Fruit fly (Drosophila melanogaster) whole organism, prepupa: ENCODE measurements around the gene CalpC.
A peak's percentile ranks its signal among the peaks of the same experiment; 100 is the strongest.

Experiments used
- CG11294 ChIP-seq: fragments of 200-800 bp; sonication (Bioruptor generic); IDR thresholded peaks from 2 replicates; pipeline ENCODE4 v1.3.6; 2022; ENCODE audit warnings: missing biosample characterization, missing genetic modification characterization
- CG16779 ChIP-seq: fragments of 200-800 bp; sonication (Bioruptor generic); optimal IDR thresholded peaks from 3 replicates; lab custom pipeline; 2017; ENCODE audit warnings: missing biosample characterization, mild to moderate bottlenecking, missing genetic modification characterization
- CG3919 ChIP-seq: fragments of 200-800 bp; sonication (Bioruptor generic); optimal IDR thresholded peaks from 3 replicates; lab custom pipeline; 2016; ENCODE audit warnings: missing biosample characterization, missing genetic modification characterization
- CG6808 ChIP-seq: fragments of 200-800 bp; sonication (Bioruptor generic); optimal IDR thresholded peaks from 3 replicates; lab custom pipeline; 2017; ENCODE audit warnings: missing biosample characterization, missing genetic modification characterization, mild to moderate bottlenecking, moderate library complexity, missing genetic modification reagents
- CG6854 ChIP-seq: fragments of 200-800 bp; sonication (Bioruptor generic); optimal IDR thresholded peaks from 2 replicates; lab custom pipeline; 2017; ENCODE audit warnings: missing biosample characterization, mild to moderate bottlenecking, missing genetic modification characterization
- CG8319 ChIP-seq: fragments of 200-800 bp; sonication (Bioruptor generic); optimal IDR thresholded peaks from 3 replicates; lab custom pipeline; 2016; ENCODE audit warnings: missing biosample characterization, missing genetic modification characterization
- Hr39 ChIP-seq: fragments of 200-800 bp; sonication (Bioruptor generic); optimal IDR thresholded peaks from 2 replicates; lab custom pipeline; 2016; ENCODE audit warnings: missing biosample characterization, missing genetic modification characterization
- Met ChIP-seq: fragments of 200-800 bp; sonication (Bioruptor generic); optimal IDR thresholded peaks from 3 replicates; lab custom pipeline; 2016; ENCODE audit warnings: missing biosample characterization, missing genetic modification characterization
- Sox102F ChIP-seq: fragments of 200-800 bp; sonication (Bioruptor generic); optimal IDR thresholded peaks from 2 replicates; lab custom pipeline; 2016; ENCODE audit warnings: missing biosample characterization, mild to moderate bottlenecking, missing genetic modification characterization
- fd59A ChIP-seq: fragments of 200-800 bp; sonication (Bioruptor generic); optimal IDR thresholded peaks from 2 replicates; lab custom pipeline; 2017; ENCODE audit warnings: missing biosample characterization, mild to moderate bottlenecking, missing genetic modification characterization, missing genetic modification reagents
- net ChIP-seq: fragments of 200-800 bp; sonication (Bioruptor generic); optimal IDR thresholded peaks from 3 replicates; lab custom pipeline; 2016; ENCODE audit warnings: missing biosample characterization, missing genetic modification characterization
- spab ChIP-seq: fragments of 200-800 bp; sonication (Bioruptor generic); optimal IDR thresholded peaks from 2 replicates; lab custom pipeline; 2017; ENCODE audit warnings: missing biosample characterization, mild to moderate bottlenecking, missing genetic modification characterization, missing genetic modification reagents

DNA sequence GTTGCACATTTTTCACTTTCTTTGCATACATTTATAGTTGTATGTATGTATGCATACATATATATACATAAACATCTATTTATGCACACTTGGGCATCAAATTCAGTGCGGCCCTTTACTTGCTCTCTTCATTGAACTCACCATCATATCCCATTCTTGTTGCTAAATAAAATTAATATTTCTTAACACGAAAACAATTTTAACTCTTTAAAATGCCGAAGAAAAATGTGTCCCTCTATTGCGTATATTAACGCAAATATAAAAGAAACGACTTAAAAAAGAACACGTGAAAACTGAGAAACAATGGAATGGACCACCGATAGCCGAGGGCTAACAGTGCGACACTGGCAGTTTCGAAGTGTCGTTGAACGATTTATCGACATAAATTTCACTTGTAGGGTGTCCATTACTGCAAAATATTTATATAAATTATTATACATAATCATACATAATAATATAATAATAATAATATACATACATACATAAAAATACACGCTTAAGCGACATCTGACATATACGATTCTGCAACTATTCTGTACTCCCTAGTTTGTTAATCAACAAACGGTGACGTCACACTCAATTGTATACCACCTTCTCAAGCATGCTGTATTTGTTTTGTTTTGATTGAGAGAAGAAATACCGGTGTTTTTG, 33.2 kb downstream of the CalpC start, which contains the start of the genes U2af50 and PIG-Q:
- TF ChIP-seq CG8319 (GFP tag; lab: Kevin White, UChicago): peak; percentile 73
- TF ChIP-seq CG3919 (GFP tag; lab: Kevin White, UChicago): no peak
- no peak; the same call in 1 of the 2 replicates for TF ChIP-seq CG11294 (GFP tag; lab: Robert Waterston, UW)
- no peak for TF ChIP-seq CG16779
- TF ChIP-seq Sox102F (GFP tag; lab: Kevin White, UChicago): no peak
- no peak for TF ChIP-seq fd59A (GFP tag; lab: Kevin White, UChicago)
- no peak for TF ChIP-seq spab (GFP tag; lab: Kevin White, UChicago)
- no peak for TF ChIP-seq net (GFP tag; lab: Kevin White, UChicago)
- TF ChIP-seq CG6854: peak; percentile 83
- no peak for TF ChIP-seq CG6808 (GFP tag; lab: Kevin White, UChicago)
- TF ChIP-seq Met (GFP tag; lab: Kevin White, UChicago): peak; percentile 80
- peak; percentile 75 for TF ChIP-seq Hr39
